Worm (Caenorhabditis elegans) whole organism, L4 larva: ENCODE data around the gene T21B4.3.

Experiments
- D1046.2 ChIP-seq: fragments of 200-800 bp; sonication (Bioruptor generic); IDR thresholded peaks from 2 replicates; pipeline ENCODE4 v1.3.6; 2022; ENCODE audit warnings: missing genetic modification characterization, missing compliant biosample characterization
- F10B5.3 ChIP-seq: sonication (generic microtip); optimal IDR thresholded peaks from 2 replicates; lab custom pipeline; 2016; ENCODE audit warnings: mild to moderate bottlenecking, missing genetic modification characterization, missing compliant biosample characterization
- F26F4.8 ChIP-seq: fragments of 200-800 bp; sonication (Bioruptor generic); conservative IDR thresholded peaks from 2 replicates; pipeline ENCODE4 v1.3.6; 2022; ENCODE audit warnings: missing genetic modification characterization, missing compliant biosample characterization
- F49E8.2 ChIP-seq: sonication (generic microtip); optimal IDR thresholded peaks from 2 replicates; lab custom pipeline; 2016; ENCODE audit warnings: missing compliant biosample characterization, mild to moderate bottlenecking, missing genetic modification characterization, borderline replicate concordance
- T20F7.1 ChIP-seq: fragments of 200-800 bp; sonication (Bioruptor generic); optimal IDR thresholded peaks from 2 replicates; lab custom pipeline; 2018; ENCODE audit warnings: mild to moderate bottlenecking, missing genetic modification characterization, missing compliant biosample characterization
- Y48G9A.11 ChIP-seq: fragments of 200-800 bp; sonication (Bioruptor generic); IDR thresholded peaks from 2 replicates; pipeline ENCODE4 v1.3.6; 2022; ENCODE audit warnings: missing genetic modification reagents, missing genetic modification characterization, missing compliant biosample characterization
- Y5F2A.4 ChIP-seq: fragments of 200-800 bp; sonication (Bioruptor generic); optimal IDR thresholded peaks from 2 replicates; lab custom pipeline; 2018; ENCODE audit warnings: mild to moderate bottlenecking, missing genetic modification characterization, missing compliant biosample characterization
- ZK337.2 ChIP-seq: fragments of 200-800 bp; sonication (Bioruptor generic); IDR thresholded peaks from 2 replicates; pipeline ENCODE4 v1.3.6; 2022; ENCODE audit warnings: missing genetic modification reagents, missing genetic modification characterization, missing compliant biosample characterization
- aha-1 ChIP-seq: fragments of 150-350 bp; peaks from one replicate; lab custom pipeline; 2014; ENCODE audit warnings: missing biosample characterization, missing genetic modification characterization
- ceh-20 ChIP-seq: fragments of 200-800 bp; sonication (Bioruptor generic); IDR thresholded peaks from 2 replicates; pipeline ENCODE4 v1.3.6; 2022; ENCODE audit warnings: missing genetic modification reagents, missing genetic modification characterization, missing compliant biosample characterization
- ceh-62 ChIP-seq: sonication (generic microtip); optimal IDR thresholded peaks from 2 replicates; lab custom pipeline; 2017; ENCODE audit warnings: missing biosample characterization, missing genetic modification characterization
- ces-1 ChIP-seq: fragments of 150-350 bp; sonication (generic microtip); optimal IDR thresholded peaks from 4 replicates; lab custom pipeline; 2014; ENCODE audit warnings: missing biosample characterization, missing genetic modification reagents, missing genetic modification characterization
- cey-2 ChIP-seq: sonication (generic microtip); optimal IDR thresholded peaks from 3 replicates; lab custom pipeline; 2017; ENCODE audit warnings: missing genetic modification characterization, mild to moderate bottlenecking, missing compliant biosample characterization, antibody characterized with exemption, borderline replicate concordance; ENCODE audit not compliant: insufficient read depth
- daf-16 ChIP-seq, 3 experiments: sonication (generic microtip); optimal IDR thresholded peaks; 2 replicates each; lab custom pipeline; 2016 to 2017; ENCODE audit warnings: missing genetic modification characterization in 3 of 3, missing genetic modification reagents in 3 of 3, mild to moderate bottlenecking in 2 of 3, missing compliant biosample characterization in 2 of 3, missing biosample characterization in 1 of 3, moderate library complexity in 1 of 3
- dpl-1 ChIP-seq: fragments of 150-350 bp; optimal IDR thresholded peaks from 2 replicates; lab custom pipeline; 2014; ENCODE audit warnings: missing biosample characterization, missing genetic modification reagents, missing genetic modification characterization
- hif-1 ChIP-seq, 2 experiments: sonication (generic microtip); optimal IDR thresholded peaks; 2 replicates each; lab custom pipeline; 2016 to 2017; ENCODE audit warnings: missing compliant biosample characterization in 2 of 2, missing genetic modification characterization in 2 of 2, missing genetic modification reagents in 2 of 2, missing genotype in 2 of 2, mild to moderate bottlenecking in 1 of 2
- hlh-11 ChIP-seq: fragments of 200-800 bp; sonication (Bioruptor generic); optimal IDR thresholded peaks from 2 replicates; lab custom pipeline; 2018; ENCODE audit warnings: mild to moderate bottlenecking, missing genetic modification characterization, missing compliant biosample characterization
- lim-7 ChIP-seq: fragments of 200-800 bp; sonication (Bioruptor generic); IDR thresholded peaks from 2 replicates; pipeline ENCODE4 v1.3.6; 2022; ENCODE audit warnings: missing genetic modification characterization, missing compliant biosample characterization
- lin-38 ChIP-seq: fragments of 200-800 bp; sonication (Bioruptor generic); IDR thresholded peaks from 2 replicates; pipeline ENCODE4 v1.3.6; 2022; ENCODE audit warnings: missing genetic modification reagents, missing genetic modification characterization, missing compliant biosample characterization
- lin-39 ChIP-seq: fragments of 150-350 bp; optimal IDR thresholded peaks from 2 replicates; lab custom pipeline; 2014; ENCODE audit warnings: missing biosample characterization, missing genetic modification reagents, missing genetic modification characterization
- mdl-1 ChIP-seq, 2 experiments: fragments of 150-350 bp in 1 of 2; sonication (generic microtip) in 1 of 2; optimal IDR thresholded peaks; 2 replicates each; lab custom pipeline; 2014 to 2017; ENCODE audit warnings: missing biosample characterization in 2 of 2, missing genetic modification characterization in 2 of 2
- nhr-10 ChIP-seq: fragments of 150-350 bp; optimal IDR thresholded peaks from 2 replicates; lab custom pipeline; 2014; ENCODE audit warnings: missing biosample characterization, missing genetic modification characterization
- nhr-11 ChIP-seq: fragments of 150-350 bp; optimal IDR thresholded peaks from 2 replicates; lab custom pipeline; 2014; ENCODE audit warnings: missing biosample characterization, missing genetic modification characterization
- nhr-48 ChIP-seq: sonication (generic microtip); optimal IDR thresholded peaks from 2 replicates; lab custom pipeline; 2016; ENCODE audit warnings: mild to moderate bottlenecking, missing genetic modification characterization, missing compliant biosample characterization
- nhr-76 ChIP-seq: fragments of 150-350 bp; optimal IDR thresholded peaks from 2 replicates; lab custom pipeline; 2014; ENCODE audit warnings: missing biosample characterization, missing genetic modification characterization
- pqm-1 ChIP-seq: sonication (generic microtip); optimal IDR thresholded peaks from 2 replicates; lab custom pipeline; 2017; ENCODE audit warnings: missing biosample characterization, missing genetic modification characterization
- skn-1 ChIP-seq: fragments of 150-350 bp; optimal IDR thresholded peaks from 2 replicates; lab custom pipeline; 2014; ENCODE audit warnings: missing biosample characterization, missing genetic modification characterization
- snpc-1.2 ChIP-seq: fragments of 200-800 bp; sonication (Bioruptor generic); IDR thresholded peaks from 2 replicates; pipeline ENCODE4 v1.3.6; 2022; ENCODE audit warnings: missing genetic modification reagents, missing genetic modification characterization, missing compliant biosample characterization
- tag-97 ChIP-seq: fragments of 200-800 bp; sonication (Bioruptor generic); IDR thresholded peaks from 2 replicates; pipeline ENCODE4 v1.3.6; 2022; ENCODE audit warnings: missing genetic modification characterization, missing compliant biosample characterization
- unc-130 ChIP-seq: sonication (generic microtip); optimal IDR thresholded peaks from 2 replicates; lab custom pipeline; 2016; ENCODE audit warnings: missing genetic modification reagents, missing genetic modification characterization, missing compliant biosample characterization
- unc-39 ChIP-seq: sonication (generic microtip); optimal IDR thresholded peaks from 2 replicates; lab custom pipeline; 2017; ENCODE audit warnings: missing biosample characterization, missing genetic modification characterization
- unc-62 ChIP-seq, 3 experiments: fragments of 150-350 bp in 1 of 3; sonication (generic microtip); optimal IDR thresholded peaks in 2 of 3; peaks in 1 of 3; 1 replicate in 1 of 3; 2 replicates in 2 of 3; lab custom pipeline; 2014 to 2017; ENCODE audit warnings: missing biosample characterization in 3 of 3, missing genetic modification characterization in 3 of 3, missing genetic modification reagents in 3 of 3, missing genotype in 1 of 3
- zfp-2 ChIP-seq: sonication (generic microtip); optimal IDR thresholded peaks from 2 replicates; lab custom pipeline; 2016; ENCODE audit warnings: mild to moderate bottlenecking, missing genetic modification characterization, missing compliant biosample characterization
- zip-2 ChIP-seq: fragments of 150-350 bp; optimal IDR thresholded peaks from 2 replicates; lab custom pipeline; 2014; ENCODE audit warnings: missing biosample characterization, missing genetic modification characterization

The T21B4.3 gene

ce11 chrII:12473406-12473805 lies 23.5 kb downstream of the T21B4.3 start, which contains the start of gene srg-17:
Gene srg-17, plus strand, starts transcription at chrII:12473706.
- TF ChIP-seq zfp-2: no peak
- peak; percentile 72 for TF ChIP-seq aha-1 (tag; lab: Kevin White, UChicago)

ce11 chrII:12471138-12471855 lies 25.6 kb downstream of the T21B4.3 start, which contains the start of the genes F15A4.5 and phat-8:
Gene F15A4.5, minus strand, starts transcription at chrII:12471238.
Gene phat-8, plus strand, starts transcription at chrII:12471805.
- TF ChIP-seq F10B5.3 (no peak), mdl-1 (tag; optimal IDR thresholded peaks at IDR 0.05; lab: Kevin White, UChicago) (no peak), unc-39 (no peak), unc-62 (GFP tag; optimal IDR thresholded peaks at IDR 0.05 in 1 of 2; lab: Kevin White, UChicago) (peak in 1 of 2 experiments; percentile 21), unc-62 (tag; optimal IDR thresholded peaks at IDR 0.05; lab: Kevin White, UChicago) (no peak)

ce11 chrII:12467047-12467446 lies 29.8 kb downstream of the T21B4.3 start, which contains the start of gene srg-16:
Gene srg-16, plus strand, starts transcription at chrII:12467133.
- 0 out of 2 replicates have a peak, but pooled peaks have one; percentile 7 for TF ChIP-seq F26F4.8
- no peak for TF ChIP-seq nhr-10 (tag; lab: Kevin White, UChicago)

DNA sequence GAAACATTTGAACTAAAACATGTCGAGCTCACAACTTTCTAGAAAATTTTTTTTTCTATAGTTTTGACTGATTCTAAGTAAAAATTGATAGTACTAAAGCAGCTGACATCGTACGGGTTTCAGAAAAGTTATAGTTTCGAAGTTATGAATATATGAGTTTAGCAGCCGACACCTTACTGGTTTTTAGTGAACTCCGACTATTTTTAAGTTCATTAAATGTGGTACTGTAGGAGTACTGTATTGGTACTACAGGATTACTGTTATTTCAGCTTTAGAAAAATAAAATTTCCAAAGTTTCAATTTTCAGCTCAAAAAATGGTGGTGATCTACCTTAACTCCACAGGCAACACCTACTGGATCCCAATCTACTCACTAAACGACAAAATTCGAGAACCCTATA lies 31.3 kb downstream of the T21B4.3 start, which contains the start of gene sre-37:
TSS of gene sre-37 (plus strand) at position 301 of the 400 bp plus-strand sequence.
- TF ChIP-seq lin-39 (no peak), daf-16 (GFP tag; optimal IDR thresholded peaks at IDR 0.05; lab: Kevin White, UChicago) (no peak), daf-16 (tag; optimal IDR thresholded peaks at IDR 0.05; lab: Kevin White, UChicago) (no peak), nhr-48 (tag; lab: Kevin White, UChicago) (no peak), snpc-1.2 (no peak), pqm-1 (tag; lab: Kevin White, UChicago) (no peak), ZK337.2 (no peak), Y5F2A.4 (GFP tag; lab: Kevin White, UChicago) (no peak), ces-1 (GFP tag; lab: Kevin White, UChicago) (no peak), ceh-20 (no peak), cey-2 (tag; lab: Kevin White, UChicago) (no peak)

DNA sequence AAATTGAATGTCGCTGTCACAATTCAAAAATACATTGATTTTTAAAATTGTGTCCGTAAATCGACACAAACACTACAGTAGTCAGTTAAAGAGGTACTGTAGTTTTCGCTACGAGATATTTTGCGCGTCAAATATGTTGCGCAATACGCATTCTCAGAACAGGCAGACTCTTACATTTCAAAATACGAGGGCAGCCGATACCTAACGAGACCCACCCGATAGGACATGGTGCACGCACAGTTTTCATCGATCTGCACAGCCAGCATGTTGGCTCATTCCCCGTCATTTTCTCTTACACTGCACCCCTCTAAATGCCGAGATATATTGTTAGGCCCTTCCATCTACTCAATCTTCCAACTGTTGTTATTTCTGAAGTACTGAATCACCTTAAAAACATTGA lies 34.6 kb downstream of the T21B4.3 start, which contains the start of gene F15A4.2:
TSS of gene F15A4.2 (plus strand) at position 301 of the 400 bp plus-strand sequence.
- TF ChIP-seq hlh-11 (tag; lab: Kevin White, UChicago) (no peak), F49E8.2 (tag; lab: Kevin White, UChicago) (no peak), zip-2 (no peak), T20F7.1 (GFP tag; lab: Kevin White, UChicago) (no peak), ceh-62 (tag; lab: Kevin White, UChicago) (no peak), Y5F2A.4 (GFP tag; lab: Kevin White, UChicago) (no peak), unc-39 (no peak), tag-97 (GFP tag; lab: Robert Waterston, UW) (no peak), lim-7 (GFP tag; lab: Robert Waterston, UW) (no peak), unc-130 (GFP tag; lab: Kevin White, UChicago) (no peak), nhr-76 (tag; lab: Kevin White, UChicago) (no peak)

DNA sequence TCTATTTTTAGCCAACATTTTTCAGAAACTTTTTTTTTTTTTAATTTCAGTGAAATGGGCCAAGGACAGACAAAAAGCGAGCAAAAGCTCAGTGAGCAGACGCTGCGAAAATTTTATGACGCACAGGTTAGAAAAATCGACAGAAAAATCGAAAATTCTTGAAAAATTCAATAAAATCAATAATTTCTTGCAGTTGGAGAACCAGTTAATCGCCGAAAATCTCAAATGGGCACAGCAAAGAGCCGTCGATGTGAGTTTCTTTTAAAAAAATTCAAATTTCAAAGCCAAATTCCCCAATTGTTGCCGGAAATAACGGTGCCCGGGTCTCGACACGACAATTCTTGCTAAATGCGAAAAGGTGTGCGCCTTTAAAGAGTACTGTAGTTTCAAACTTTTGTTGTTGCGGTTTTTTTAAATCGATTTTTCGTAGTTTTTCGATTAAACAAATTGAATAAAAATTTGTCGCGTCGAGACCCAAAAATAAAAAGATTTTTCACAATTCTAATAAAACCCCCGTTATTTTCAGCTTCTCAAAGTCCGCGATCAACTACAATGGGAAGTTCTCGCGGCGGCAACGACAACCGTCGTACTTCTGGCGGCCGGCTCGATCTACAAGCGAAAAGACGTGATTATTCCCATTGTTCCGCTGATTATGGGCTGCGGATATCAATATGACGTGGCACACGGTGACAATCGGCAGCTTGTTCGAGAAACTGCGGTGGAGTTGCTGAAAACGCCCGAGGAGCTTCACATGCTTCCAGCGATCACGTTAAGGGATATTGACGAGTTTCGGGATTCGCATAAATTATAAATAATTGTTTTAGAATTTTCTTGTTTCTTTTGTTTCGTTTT lies 36.1 kb downstream of the T21B4.3 start, which contains the start of gene tag-280:
TSS of gene tag-280 (plus strand) at position 51 of the 852 bp plus-strand sequence.
- TF ChIP-seq dpl-1: no peak
- peak; percentile 31; the same call in 1 of the 2 replicates for TF ChIP-seq lin-38 (GFP tag; lab: Robert Waterston, UW)
- no peak for TF ChIP-seq hif-1 (tag; optimal IDR thresholded peaks at IDR 0.05; lab: Kevin White, UChicago)
- TF ChIP-seq Y48G9A.11: 0 out of 2 replicates have a peak, but pooled peaks have one; percentile 11
- TF ChIP-seq D1046.2 (GFP tag; lab: Robert Waterston, UW): no peak
- TF ChIP-seq unc-62 (GFP tag; optimal IDR thresholded peaks at IDR 0.05 in 1 of 2; lab: Kevin White, UChicago): peak in 1 of 2 experiments; percentile 74
- TF ChIP-seq unc-62 (tag; optimal IDR thresholded peaks at IDR 0.05; lab: Kevin White, UChicago): no peak
- TF ChIP-seq skn-1 (tag; lab: Kevin White, UChicago): no peak
- no peak for TF ChIP-seq nhr-11 (tag; lab: Kevin White, UChicago)
